Worm (Caenorhabditis elegans) whole organism, L4 larva: ENCODE data around the gene smg-4.

Experiments
- F37D6.2 ChIP-seq: sonication (generic microtip); optimal IDR thresholded peaks from 2 replicates; lab custom pipeline; 2016; ENCODE audit warnings: mild to moderate bottlenecking, missing genetic modification characterization, missing compliant biosample characterization
- R02D3.7 ChIP-seq: fragments of 150-350 bp; sonication (generic microtip); optimal IDR thresholded peaks from 3 replicates; lab custom pipeline; 2014; ENCODE audit warnings: missing biosample characterization, missing genetic modification characterization
- egl-27 ChIP-seq: sonication (generic microtip); optimal IDR thresholded peaks from 3 replicates; lab custom pipeline; 2017; ENCODE audit warnings: missing biosample characterization, missing genetic modification reagents, missing genetic modification characterization
- gei-8 ChIP-seq: fragments of 200-800 bp; sonication (Bioruptor generic); optimal IDR thresholded peaks from 2 replicates; lab custom pipeline; 2018; ENCODE audit warnings: mild to moderate bottlenecking, missing genetic modification characterization, missing compliant biosample characterization
- hmg-1.1 ChIP-seq: fragments of 200-800 bp; sonication (Bioruptor generic); IDR thresholded peaks from 2 replicates; pipeline ENCODE4 v1.3.6; 2022; ENCODE audit warnings: missing genetic modification reagents, missing genetic modification characterization, missing compliant biosample characterization
- lsy-2 ChIP-seq, 2 experiments: fragments of 150-350 bp in 1 of 2; sonication (generic microtip) in 1 of 2; optimal IDR thresholded peaks; 2 replicates each; lab custom pipeline; 2014 to 2017; ENCODE audit warnings: missing biosample characterization in 2 of 2, missing genetic modification characterization in 2 of 2
- mxl-3 ChIP-seq: fragments of 200-800 bp; sonication (Bioruptor generic); optimal IDR thresholded peaks from 2 replicates; lab custom pipeline; 2018; ENCODE audit warnings: mild to moderate bottlenecking, missing genetic modification characterization, missing compliant biosample characterization
- pha-4 ChIP-seq, 2 experiments: fragments of 150-350 bp in 1 of 2; fragments of 200-800 bp in 1 of 2; sonication (Bioruptor generic) in 1 of 2; IDR thresholded peaks in 1 of 2; optimal IDR thresholded peaks in 1 of 2; 2 replicates each; pipeline versions ENCODE4 v1.3.6 to Lab custom; 2014 to 2022; ENCODE audit warnings: missing genetic modification characterization in 2 of 2, missing genetic modification reagents in 2 of 2, missing biosample characterization in 1 of 2, missing compliant biosample characterization in 1 of 2
- ztf-11 ChIP-seq: fragments of 150-350 bp; optimal IDR thresholded peaks from 2 replicates; lab custom pipeline; 2014; ENCODE audit warnings: missing biosample characterization, missing genetic modification characterization

DNA sequence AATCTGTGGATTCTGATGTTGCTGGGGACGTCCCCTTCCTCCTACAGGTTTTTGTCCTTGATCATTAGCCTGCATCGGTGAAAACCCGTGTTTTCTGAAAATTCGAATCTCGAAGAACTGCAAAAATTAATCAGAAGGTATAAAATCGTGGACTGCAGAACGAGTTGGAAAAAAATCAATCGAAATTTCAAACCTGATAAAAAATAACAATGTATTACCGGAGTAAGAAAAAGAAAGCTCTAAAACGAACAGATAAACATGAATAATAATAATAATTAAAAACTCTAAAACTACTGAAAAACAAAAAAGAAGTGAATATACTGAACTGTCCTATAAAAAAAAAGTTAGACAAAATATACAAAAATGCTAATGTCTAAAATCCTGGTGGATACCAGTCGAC, 5.4 kb upstream of the smg-4 start, which contains the start of gene F46B6.5:
- TF ChIP-seq pha-4 (GFP tag; IDR thresholded peaks at IDR 0.05; lab: Robert Waterston, UW): no peak
- TF ChIP-seq pha-4 (tag; optimal IDR thresholded peaks at IDR 0.05; lab: Kevin White, UChicago): no peak
- TF ChIP-seq gei-8: no peak
- no peak for TF ChIP-seq F37D6.2 (tag; lab: Kevin White, UChicago)
- no peak for TF ChIP-seq lsy-2 (tag; optimal IDR thresholded peaks at IDR 0.05; lab: Kevin White, UChicago)
- TF ChIP-seq ztf-11: no peak
- no peak for TF ChIP-seq R02D3.7 (tag; lab: Kevin White, UChicago)
- TF ChIP-seq hmg-1.1: no peak
- no peak for TF ChIP-seq mxl-3 (GFP tag; lab: Kevin White, UChicago)
- TF ChIP-seq egl-27 (tag; lab: Kevin White, UChicago): no peak
